Fruit fly (Drosophila melanogaster) whole organism, wandering third instar larva: Measurements from ENCODE around the gene ERp44.

Experiments
- CG32264 ChIP-seq: fragments of 200-800 bp; sonication (Bioruptor generic); optimal IDR thresholded peaks from 2 replicates; lab custom pipeline; 2016; ENCODE audit warnings: missing biosample characterization, missing genetic modification characterization
- CG9705 ChIP-seq: fragments of 200-800 bp; sonication (Bioruptor generic); optimal IDR thresholded peaks from 2 replicates; lab custom pipeline; 2018; ENCODE audit warnings: missing biosample characterization, mild to moderate bottlenecking, missing genetic modification characterization
- Dfd ChIP-seq: fragments of >200 bp; optimal IDR thresholded peaks from 2 replicates; lab custom pipeline; 2017; ENCODE audit warnings: missing biosample characterization, missing genetic modification characterization
- Dif ChIP-seq: fragments of 200-275, 200-300 bp; sonication (Bioruptor generic); optimal IDR thresholded peaks from 2 replicates; lab custom pipeline; 2018; ENCODE audit warnings: missing biosample characterization, missing genetic modification characterization; ENCODE audit not compliant: partially characterized antibody
- GATAd ChIP-seq: sonication (Bioruptor generic); optimal IDR thresholded peaks from 2 replicates; lab custom pipeline; 2016; ENCODE audit warnings: missing biosample characterization, missing genetic modification characterization
- HLH106 ChIP-seq: fragments of 200-800 bp; optimal IDR thresholded peaks from 3 replicates; lab custom pipeline; 2019; ENCODE audit warnings: missing biosample characterization, mild to moderate bottlenecking, missing genetic modification characterization, moderate library complexity
- Hnf4 ChIP-seq: fragments of 200-800 bp; sonication (Bioruptor generic); optimal IDR thresholded peaks from 2 replicates; lab custom pipeline; 2016; ENCODE audit warnings: missing biosample characterization, mild to moderate bottlenecking, missing genetic modification characterization
- Hr78 ChIP-seq: fragments of >200 bp; optimal IDR thresholded peaks from 2 replicates; lab custom pipeline; 2017; ENCODE audit warnings: missing biosample characterization, missing genetic modification characterization
- Hr83 ChIP-seq: fragments of 200-300 bp; sonication (Bioruptor generic); optimal IDR thresholded peaks from 2 replicates; lab custom pipeline; 2016; ENCODE audit warnings: missing biosample characterization, mild to moderate bottlenecking, missing genetic modification characterization, moderate library complexity; ENCODE audit not compliant: poor library complexity, severe bottlenecking
- Jra ChIP-seq: sonication (Bioruptor generic); optimal IDR thresholded peaks from 2 replicates; lab custom pipeline; 2016; ENCODE audit warnings: missing biosample characterization, missing genetic modification characterization
- Mio ChIP-seq: sonication (Bioruptor generic); optimal IDR thresholded peaks from 2 replicates; lab custom pipeline; 2016; ENCODE audit warnings: missing biosample characterization, missing genetic modification characterization
- Myc ChIP-seq: fragments of >200 bp; optimal IDR thresholded peaks from 2 replicates; lab custom pipeline; 2017
- N ChIP-seq: fragments of >200 bp; optimal IDR thresholded peaks from 2 replicates; lab custom pipeline; 2018; ENCODE audit warnings: missing biosample characterization, missing external identifiers, missing genetic modification characterization
- OdsH ChIP-seq: fragments of 200-800 bp; sonication (Bioruptor generic); optimal IDR thresholded peaks from 2 replicates; lab custom pipeline; 2016; ENCODE audit warnings: missing biosample characterization, mild to moderate bottlenecking, missing genetic modification characterization
- Rel ChIP-seq, 2 experiments: fragments of 200-800 bp; sonication (Bioruptor generic) in 1 of 2; optimal IDR thresholded peaks; 2 replicates in 1 of 2; 3 replicates in 1 of 2; lab custom pipeline; 2016 to 2019; ENCODE audit warnings: mild to moderate bottlenecking in 2 of 2, missing biosample characterization in 2 of 2, missing genetic modification characterization in 2 of 2, moderate library complexity in 1 of 2
- Sp1 ChIP-seq: fragments of 200-800 bp; sonication (Bioruptor generic); optimal IDR thresholded peaks from 3 replicates; lab custom pipeline; 2019; ENCODE audit warnings: missing biosample characterization, mild to moderate bottlenecking, missing genetic modification characterization, moderate library complexity
- Vsx2 ChIP-seq: fragments of 200-300, 225-300 bp; sonication (Bioruptor generic); optimal IDR thresholded peaks from 2 replicates; lab custom pipeline; 2018; ENCODE audit warnings: missing biosample characterization, missing genetic modification characterization; ENCODE audit not compliant: partially characterized antibody
- br ChIP-seq: fragments of 200-800 bp; sonication (Bioruptor generic); optimal IDR thresholded peaks from 2 replicates; lab custom pipeline; 2016; ENCODE audit warnings: missing biosample characterization, missing genetic modification characterization
- dl ChIP-seq, 2 experiments: fragments of 175-275, 200-275 bp in 1 of 2; fragments of 200-275 bp in 1 of 2; sonication (Bioruptor generic); optimal IDR thresholded peaks; lab custom pipeline; 2018; ENCODE audit warnings: mild to moderate bottlenecking in 2 of 2, missing biosample characterization in 2 of 2, missing genetic modification characterization in 2 of 2, moderate library complexity in 2 of 2; ENCODE audit not compliant: partially characterized antibody in 2 of 2, insufficient read depth in 1 of 2
- dmrt93B ChIP-seq: fragments of 200-800 bp; sonication (Bioruptor generic); optimal IDR thresholded peaks from 2 replicates; lab custom pipeline; 2018; ENCODE audit warnings: missing biosample characterization, mild to moderate bottlenecking, missing genetic modification characterization
- ey ChIP-seq: fragments of 200-800 bp; sonication (Bioruptor generic); optimal IDR thresholded peaks from 2 replicates; lab custom pipeline; 2016; ENCODE audit warnings: missing biosample characterization, missing genetic modification characterization
- foxo ChIP-seq, 2 experiments: fragments of 200-800 bp; sonication (Bioruptor generic); optimal IDR thresholded peaks; 2 replicates in 1 of 2; 3 replicates in 1 of 2; lab custom pipeline; 2016 to 2017; ENCODE audit warnings: missing biosample characterization in 2 of 2, missing genetic modification characterization in 2 of 2
- fru ChIP-seq: fragments of 200-800 bp; sonication (Bioruptor generic); optimal IDR thresholded peaks from 3 replicates; lab custom pipeline; 2016; ENCODE audit warnings: missing biosample characterization, mild to moderate bottlenecking, missing genetic modification characterization
- h ChIP-seq: fragments of 200-800 bp; sonication (Bioruptor generic); optimal IDR thresholded peaks from 3 replicates; lab custom pipeline; 2016; ENCODE audit warnings: missing biosample characterization, mild to moderate bottlenecking, missing genetic modification characterization
- jim ChIP-seq: fragments of 175-275, 200-325 bp; sonication (Bioruptor generic); optimal IDR thresholded peaks from 2 replicates; lab custom pipeline; 2016; ENCODE audit warnings: missing biosample characterization, mild to moderate bottlenecking, missing genetic modification characterization
- lola ChIP-seq: fragments of >200 bp; optimal IDR thresholded peaks from 2 replicates; lab custom pipeline; 2017; ENCODE audit warnings: missing biosample characterization, missing genetic modification characterization
- psq ChIP-seq: fragments of 200-800 bp; sonication (Bioruptor generic); optimal IDR thresholded peaks from 3 replicates; lab custom pipeline; 2017; ENCODE audit warnings: missing biosample characterization, mild to moderate bottlenecking, missing genetic modification characterization, moderate library complexity
- rgr ChIP-seq: fragments of 200-800 bp; sonication (Bioruptor generic); optimal IDR thresholded peaks from 3 replicates; lab custom pipeline; 2016; ENCODE audit warnings: missing biosample characterization, mild to moderate bottlenecking, missing genetic modification characterization
- sage ChIP-seq: fragments of 200-800 bp; sonication (Bioruptor generic); optimal IDR thresholded peaks from 2 replicates; lab custom pipeline; 2016; ENCODE audit warnings: missing biosample characterization, mild to moderate bottlenecking, missing genetic modification characterization
- sv ChIP-seq: fragments of 200-800 bp; sonication (Bioruptor generic); optimal IDR thresholded peaks from 3 replicates; lab custom pipeline; 2016; ENCODE audit warnings: missing biosample characterization, missing genetic modification characterization
- tai ChIP-seq: sonication (Bioruptor generic); optimal IDR thresholded peaks from 2 replicates; lab custom pipeline; 2016; ENCODE audit warnings: missing biosample characterization, missing genetic modification characterization
- woc ChIP-seq: sonication (Bioruptor generic); optimal IDR thresholded peaks from 2 replicates; lab custom pipeline; 2016; ENCODE audit warnings: missing biosample characterization, mild to moderate bottlenecking, missing genetic modification characterization

The ERp44 gene

dm6 chrX:16313078-16313875 is 15.8 kb upstream of the ERp44 start, which contains the start of the genes CG9915 and SWIP:
Gene CG9915 (minus strand): TSS chrX:16313138.
Gene SWIP (plus strand): TSS chrX:16313709.
- TF ChIP-seq Hr78 (GFP tag; lab: Kevin White, UChicago) (no peak), h (GFP tag; lab: Kevin White, UChicago) (no peak), Hr83 (no peak), GATAd (GFP tag; lab: Kevin White, UChicago) (no peak), Hnf4 (no peak), dl (GFP tag; optimal IDR thresholded peaks at IDR 0.05; lab: Kevin White, UChicago; ENCODE audit: insufficient read depth in 1 of 2, partially characterized antibody in 2 of 2) (peak; percentile 69 to 90), Jra (GFP tag; lab: Kevin White, UChicago) (no peak), foxo (GFP tag; optimal IDR thresholded peaks at IDR 0.05; lab: Kevin White, UChicago) (peak in 1 of 2 experiments; percentile 25), woc (GFP tag; lab: Kevin White, UChicago) (peak; percentile 29), Dif (peak; percentile 97), sage (GFP tag; lab: Kevin White, UChicago) (no peak), psq (GFP tag; lab: Kevin White, UChicago) (no peak), jim (GFP tag; lab: Kevin White, UChicago) (no peak), Mio (no peak), N (GFP tag; lab: Kevin White, UChicago) (no peak), CG9705 (GFP tag; lab: Kevin White, UChicago) (no peak), Sp1 (GFP tag; lab: Kevin White, UChicago) (peak; percentile 17), fru (GFP tag; lab: Kevin White, UChicago) (no peak), rgr (GFP tag; lab: Kevin White, UChicago) (no peak), OdsH (GFP tag; lab: Kevin White, UChicago) (no peak), Vsx2 (GFP tag; lab: Kevin White, UChicago) (peak; percentile 99), lola (no peak)

DNA sequence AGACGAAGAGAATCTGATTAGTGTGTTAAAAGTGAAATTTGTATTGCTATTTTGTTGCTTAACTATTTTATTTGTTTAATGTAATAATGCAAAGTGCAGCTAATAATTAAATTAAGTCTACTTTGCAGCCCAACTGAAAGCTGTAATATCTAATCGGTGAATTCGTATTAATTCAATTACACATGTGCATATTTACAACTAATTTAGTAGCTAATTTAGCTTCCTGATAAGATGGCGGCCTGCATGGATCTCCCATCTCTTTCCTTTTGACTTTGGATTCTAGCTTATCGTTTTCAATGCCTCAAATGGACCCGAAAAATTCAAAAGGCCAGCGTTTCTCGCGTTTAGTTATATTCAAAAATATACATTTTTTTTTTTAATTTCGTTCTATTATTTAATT is 12.2 kb upstream of the ERp44 start:
- TF ChIP-seq dl (GFP tag; optimal IDR thresholded peaks at IDR 0.05; lab: Kevin White, UChicago; ENCODE audit: insufficient read depth in 1 of 2, partially characterized antibody in 2 of 2) (no peak), Dif (no peak), Myc (lab: Kevin White, UChicago) (no peak), Vsx2 (GFP tag; lab: Kevin White, UChicago) (peak; percentile 11)

- TF ChIP-seq tai (GFP tag; lab: Kevin White, UChicago), result no peak
- no peak for TF ChIP-seq OdsH (GFP tag; lab: Kevin White, UChicago)
- TF ChIP-seq dmrt93B, result no peak
- no peak for TF ChIP-seq CG32264
- no peak for TF ChIP-seq ey (GFP tag; lab: Kevin White, UChicago)
- no peak for TF ChIP-seq h (GFP tag; lab: Kevin White, UChicago)
- no peak for TF ChIP-seq Dfd (GFP tag; lab: Kevin White, UChicago)
- TF ChIP-seq HLH106 (tag; lab: Kevin White, UChicago), result no peak
- no peak for TF ChIP-seq Mio
- no peak for TF ChIP-seq Hr83
- TF ChIP-seq Dif, result no peak
- no peak for TF ChIP-seq br
- TF ChIP-seq Hnf4, result no peak
- TF ChIP-seq jim (GFP tag; lab: Kevin White, UChicago), result no peak
- TF ChIP-seq, all 38 proteins: peak for 0
Observed at dm6 chrX:16308953-16309352, 11.4 kb upstream of the ERp44 start.

DNA sequence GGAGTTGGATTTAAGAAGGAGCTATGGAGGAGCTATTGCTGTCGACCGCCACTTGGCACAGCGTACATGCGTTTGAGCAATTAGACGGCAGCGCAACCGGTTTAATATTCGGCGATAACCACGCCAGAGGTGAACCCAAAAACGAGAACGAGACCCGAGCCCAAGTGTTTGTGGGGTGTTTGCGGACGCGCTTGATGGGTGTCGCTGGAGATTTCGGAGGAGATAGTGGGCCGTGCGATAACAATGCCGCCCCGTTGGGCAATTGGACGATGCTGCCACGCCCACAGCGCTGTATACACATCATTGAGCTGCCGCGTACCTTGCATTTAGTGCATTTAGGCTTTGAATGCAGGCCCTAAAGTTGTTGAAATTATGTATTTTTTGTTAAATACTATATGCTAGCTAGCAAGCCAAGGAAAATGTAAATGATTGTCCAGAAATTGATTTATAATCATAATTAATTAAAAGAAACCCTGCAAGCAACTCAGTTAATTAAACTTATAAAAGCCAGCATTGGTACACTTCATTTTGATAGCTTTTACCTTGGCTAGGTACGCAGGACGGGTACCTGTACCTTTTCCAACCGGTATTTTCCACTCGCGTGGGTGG is 10.9 kb upstream of the ERp44 start, which contains the start of gene Had1:
Had1 (minus strand) TSS at position 358 of the 609 bp plus-strand sequence.
- TF ChIP-seq lola (no peak), Myc (lab: Kevin White, UChicago) (peak; percentile 39), Dfd (GFP tag; lab: Kevin White, UChicago) (no peak), woc (GFP tag; lab: Kevin White, UChicago) (peak; percentile 46), Rel (GFP tag; optimal IDR thresholded peaks at IDR 0.05; lab: Kevin White, UChicago) (no peak), Rel (tag; optimal IDR thresholded peaks at IDR 0.05; lab: Kevin White, UChicago) (peak; percentile 4), Hr78 (GFP tag; lab: Kevin White, UChicago) (no peak), Mio (no peak), Jra (GFP tag; lab: Kevin White, UChicago) (no peak), N (GFP tag; lab: Kevin White, UChicago) (no peak), sv (no peak), Dif (peak; percentile 71), GATAd (GFP tag; lab: Kevin White, UChicago) (no peak)
